Fruit fly (Drosophila melanogaster): ENCODE results near the gene BORCS6.

BORCS6 gene

DNA sequence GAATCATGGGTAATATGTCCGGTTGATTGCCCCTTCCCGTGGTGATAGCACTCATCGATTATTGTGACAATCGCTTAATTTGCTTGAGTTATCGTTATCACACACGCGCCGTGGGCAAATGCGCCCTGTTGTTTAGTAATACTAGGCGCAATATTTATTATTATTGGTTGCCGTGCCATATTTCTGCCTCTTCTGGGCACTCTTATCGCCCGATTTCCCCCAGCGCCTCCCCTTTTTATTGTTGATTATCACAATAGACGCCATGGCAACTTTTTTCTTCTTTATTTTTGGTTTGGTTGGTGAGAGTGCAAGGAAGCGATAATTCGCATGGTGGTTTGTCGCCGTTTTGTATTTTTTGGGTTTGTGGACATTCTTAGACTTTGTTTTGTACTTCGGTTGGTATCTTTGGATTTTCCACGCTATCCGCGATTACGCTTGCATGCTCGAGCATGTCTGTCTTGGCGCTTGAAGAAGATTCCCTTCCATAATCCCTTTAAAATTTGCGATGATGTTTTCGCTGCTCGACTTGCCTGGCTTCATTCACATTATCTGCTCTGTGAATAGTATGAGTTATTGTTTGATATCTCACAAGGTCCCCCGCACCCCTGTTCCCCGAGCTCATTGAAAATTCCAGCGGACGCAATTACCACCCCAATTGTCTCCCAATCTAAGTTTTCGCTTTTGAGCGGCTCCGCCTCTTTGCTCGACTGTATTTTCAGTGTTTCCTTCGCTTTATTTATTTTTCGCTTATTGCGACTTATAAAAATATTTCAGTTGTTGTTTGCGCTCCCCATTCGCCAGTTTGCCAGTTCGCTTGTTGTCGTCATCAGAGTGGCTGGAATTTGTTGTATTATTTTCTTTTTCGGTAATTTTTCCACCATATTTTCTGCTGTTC is 7.9 kb downstream of the BORCS6 start:
- TF ChIP-seq CG8478 (optimal IDR thresholded peaks at IDR 0.05) (no peak), pan (optimal IDR thresholded peaks at IDR 0.05) (no peak), EcR (GFP tag; optimal IDR thresholded peaks at IDR 0.05) (no peak), usp (GFP tag; optimal IDR thresholded peaks at IDR 0.05) (no peak), Dll (optimal IDR thresholded peaks at IDR 0.05) (no peak), psq (optimal IDR thresholded peaks at IDR 0.05) (no peak)

DNA sequence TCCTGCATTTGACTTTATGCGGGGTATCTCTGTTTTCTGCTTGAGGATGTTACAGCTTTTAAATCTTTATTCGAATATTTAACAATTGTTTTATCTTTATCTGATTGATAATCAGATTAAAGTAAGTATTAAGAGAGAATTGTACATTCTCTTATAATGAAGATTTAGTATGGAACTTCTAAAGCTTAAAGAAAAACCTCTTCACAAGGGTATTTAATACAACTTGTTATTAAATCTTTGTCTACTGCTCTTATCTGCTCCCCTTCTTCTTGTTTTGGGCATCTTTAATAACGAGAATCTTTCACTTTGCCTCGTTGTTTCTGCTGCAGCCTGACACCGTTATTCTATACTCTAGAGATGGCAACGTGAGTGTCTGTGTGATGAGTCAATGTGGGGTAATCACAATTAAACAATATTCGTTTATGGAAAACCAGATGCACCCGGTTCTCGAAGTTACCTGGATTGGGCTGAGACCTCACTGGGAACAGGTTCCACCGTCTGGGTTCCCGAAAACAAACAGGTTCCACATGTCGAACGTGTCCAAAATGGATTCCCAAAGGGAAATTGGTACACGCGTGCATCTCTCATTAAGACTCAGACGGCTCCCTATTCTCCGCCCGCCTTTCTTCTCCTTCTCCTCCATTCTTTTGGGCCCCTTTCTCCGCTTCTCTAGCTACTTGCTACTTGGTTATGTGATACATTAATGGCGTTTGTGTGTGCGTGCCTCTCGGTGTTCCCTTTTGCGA is 9.6 kb downstream of the BORCS6 start:
- TF ChIP-seq Dll (optimal IDR thresholded peaks at IDR 0.05), result no peak
- no peak for TF ChIP-seq usp (GFP tag; optimal IDR thresholded peaks at IDR 0.05)
- TF ChIP-seq EcR (GFP tag; optimal IDR thresholded peaks at IDR 0.05), result peak in 1 of 2 experiments; percentile 3
- TF ChIP-seq CG8478 (optimal IDR thresholded peaks at IDR 0.05), result no peak
- TF ChIP-seq psq (optimal IDR thresholded peaks at IDR 0.05), result no peak

DNA sequence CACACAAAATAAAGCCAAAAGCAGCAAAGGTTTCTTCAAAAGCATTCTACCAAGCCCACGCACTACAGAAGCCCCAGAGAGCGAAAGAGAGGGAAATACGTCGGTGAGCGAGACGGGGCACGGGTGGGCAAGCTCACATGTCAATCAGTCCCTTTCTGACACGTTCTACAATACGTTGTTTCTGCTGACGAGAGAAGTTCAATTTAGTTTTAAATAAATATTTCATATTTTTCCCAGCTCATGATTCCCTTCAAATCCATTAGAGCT is 10.1 kb downstream of the BORCS6 start:
- TF ChIP-seq EcR (GFP tag; optimal IDR thresholded peaks at IDR 0.05) (no peak), pan (optimal IDR thresholded peaks at IDR 0.05) (no peak), Dll (optimal IDR thresholded peaks at IDR 0.05) (no peak), psq (optimal IDR thresholded peaks at IDR 0.05) (no peak), usp (GFP tag; optimal IDR thresholded peaks at IDR 0.05) (no peak), CG8478 (optimal IDR thresholded peaks at IDR 0.05) (no peak)

DNA sequence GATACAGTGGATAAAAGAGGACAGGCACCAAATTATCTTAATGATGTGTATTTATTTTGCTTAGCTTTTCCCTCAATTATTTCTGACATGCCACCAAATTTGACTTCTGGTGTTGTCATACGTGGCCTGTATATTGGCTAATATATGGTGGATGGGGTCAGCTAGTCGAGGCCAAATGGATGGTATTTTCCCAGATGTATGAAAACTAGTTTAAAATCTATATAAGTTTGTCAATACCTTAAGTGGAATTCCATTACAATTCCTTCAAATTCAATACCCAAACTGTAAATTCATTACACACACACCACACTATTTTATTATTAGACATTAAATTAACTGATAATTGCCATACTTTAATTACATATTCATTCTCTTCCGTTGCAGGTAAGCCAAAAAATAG is 11.2 kb downstream of the BORCS6 start:
- TF ChIP-seq EcR (GFP tag; optimal IDR thresholded peaks at IDR 0.05) (no peak), usp (GFP tag; optimal IDR thresholded peaks at IDR 0.05) (no peak), Dll (optimal IDR thresholded peaks at IDR 0.05) (no peak), pan (optimal IDR thresholded peaks at IDR 0.05) (no peak), CG8478 (optimal IDR thresholded peaks at IDR 0.05) (no peak), psq (optimal IDR thresholded peaks at IDR 0.05) (no peak)

- no peak for TF ChIP-seq Dll (optimal IDR thresholded peaks at IDR 0.05)
- peak; percentile 91 for TF ChIP-seq pan (optimal IDR thresholded peaks at IDR 0.05)
- no peak for TF ChIP-seq psq (optimal IDR thresholded peaks at IDR 0.05)
Observed at dm6 chr3L:552446-552845, 11.8 kb downstream of the BORCS6 start.

dm6 chr3L:552950-553349 is 12.3 kb downstream of the BORCS6 start:
- TF ChIP-seq usp (GFP tag; optimal IDR thresholded peaks at IDR 0.05) (no peak), pan (optimal IDR thresholded peaks at IDR 0.05) (no peak)

DNA sequence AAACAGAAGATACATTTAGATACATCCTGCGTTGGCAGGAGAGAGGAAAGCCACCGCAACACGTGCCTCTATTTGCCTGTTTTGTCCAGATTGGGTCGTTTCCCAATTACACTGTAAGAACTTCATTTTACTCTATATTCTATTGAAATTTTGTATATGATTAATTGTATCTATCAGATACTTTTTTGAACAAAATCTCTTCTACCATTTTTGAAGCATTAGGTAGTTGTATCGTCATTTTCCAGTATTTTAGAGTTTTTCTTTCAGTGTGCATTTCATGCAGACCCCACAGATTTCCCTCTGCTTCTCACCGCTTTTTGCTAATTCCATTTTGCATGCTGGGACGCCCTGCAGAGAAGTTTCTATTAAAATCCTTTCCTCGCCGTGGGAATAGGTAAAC is 13.9 kb downstream of the BORCS6 start:
- no peak for TF ChIP-seq CG8478 (optimal IDR thresholded peaks at IDR 0.05)
- TF ChIP-seq Dll (optimal IDR thresholded peaks at IDR 0.05), result no peak
- TF ChIP-seq psq (optimal IDR thresholded peaks at IDR 0.05), result no peak
- no peak for TF ChIP-seq usp (GFP tag; optimal IDR thresholded peaks at IDR 0.05)
- no peak for TF ChIP-seq EcR (GFP tag; optimal IDR thresholded peaks at IDR 0.05)
- no peak for TF ChIP-seq pan (optimal IDR thresholded peaks at IDR 0.05)

dm6 chr3L:555326-555725 is 14.7 kb downstream of the BORCS6 start:
- TF ChIP-seq EcR (GFP tag; optimal IDR thresholded peaks at IDR 0.05) (no peak), CG8478 (optimal IDR thresholded peaks at IDR 0.05) (no peak), usp (GFP tag; optimal IDR thresholded peaks at IDR 0.05) (no peak), pan (optimal IDR thresholded peaks at IDR 0.05) (no peak)

- TF ChIP-seq usp (GFP tag; optimal IDR thresholded peaks at IDR 0.05) (no peak), pan (optimal IDR thresholded peaks at IDR 0.05) (no peak), EcR (GFP tag; optimal IDR thresholded peaks at IDR 0.05) (no peak), Dll (optimal IDR thresholded peaks at IDR 0.05) (no peak), CG8478 (optimal IDR thresholded peaks at IDR 0.05) (no peak), psq (optimal IDR thresholded peaks at IDR 0.05) (no peak)
Observed at dm6 chr3L:555898-556540, 15.4 kb downstream of the BORCS6 start.

DNA sequence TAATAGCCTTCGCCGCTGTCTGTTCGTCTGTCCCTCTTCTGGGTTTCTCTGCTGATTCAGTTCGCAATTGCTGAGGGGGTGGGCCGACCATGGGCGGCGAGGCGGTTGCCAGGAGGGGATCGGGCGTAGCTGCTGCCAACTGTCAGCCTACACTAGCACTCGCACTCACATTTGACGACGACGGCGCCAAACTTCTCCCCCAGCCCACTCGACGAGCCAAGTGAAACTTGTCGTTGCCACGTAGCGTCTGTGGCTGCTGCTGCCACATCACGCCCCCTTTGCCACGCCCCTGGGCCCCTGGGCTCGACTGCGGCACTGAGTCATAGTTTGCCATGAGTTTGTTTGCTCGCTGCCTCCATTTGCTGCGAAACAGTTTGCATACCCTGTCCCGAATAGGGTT is 16.6 kb downstream of the BORCS6 start:
- TF ChIP-seq usp (GFP tag; optimal IDR thresholded peaks at IDR 0.05) (no peak), pan (optimal IDR thresholded peaks at IDR 0.05) (no peak), CG8478 (optimal IDR thresholded peaks at IDR 0.05) (no peak), psq (optimal IDR thresholded peaks at IDR 0.05) (no peak), EcR (GFP tag; optimal IDR thresholded peaks at IDR 0.05) (no peak), Dll (optimal IDR thresholded peaks at IDR 0.05) (no peak)

DNA sequence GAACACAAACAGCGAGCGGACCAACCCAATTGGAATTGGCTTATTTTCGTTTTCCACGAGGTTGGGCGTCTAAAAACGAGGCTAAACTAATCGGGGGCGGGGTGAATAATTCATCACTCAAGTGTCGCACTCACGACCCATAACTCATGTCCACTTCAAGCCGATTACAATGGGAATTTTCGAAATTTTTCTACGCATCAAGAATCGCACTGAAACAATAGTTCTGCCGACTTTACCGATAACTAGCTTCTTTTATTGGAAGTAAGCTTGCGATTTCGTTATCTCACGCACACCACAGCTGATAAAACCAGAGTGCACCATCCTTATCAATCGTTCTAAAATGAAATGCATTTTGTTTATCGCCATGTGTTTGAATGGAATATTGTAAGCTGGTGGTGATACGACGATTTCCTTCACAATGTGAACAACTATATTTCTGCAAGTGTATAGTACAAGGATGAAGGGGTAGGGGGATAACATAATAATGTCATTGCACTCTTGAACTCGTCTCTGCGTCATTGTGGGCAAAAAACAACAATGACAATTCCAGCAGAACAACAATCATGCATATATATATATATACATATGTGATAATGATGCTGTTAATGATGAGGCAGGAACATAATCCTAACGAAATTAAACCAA is 18.9 kb downstream of the BORCS6 start:
- TF ChIP-seq usp (GFP tag; optimal IDR thresholded peaks at IDR 0.05) (no peak), EcR (GFP tag; optimal IDR thresholded peaks at IDR 0.05) (peak; percentile 34 to 55)

- TF ChIP-seq EcR (GFP tag; optimal IDR thresholded peaks at IDR 0.05) (peak in 1 of 2 experiments; percentile 45), pan (optimal IDR thresholded peaks at IDR 0.05) (no peak)
Observed at dm6 chr3L:561117-561516, 20.5 kb downstream of the BORCS6 start.

Measured in whole organism.